Worm (Caenorhabditis elegans) whole organism, L4/young adult: ENCODE results near the gene F36H9.10.

Experiments
- W03F9.2 ChIP-seq: fragments of 150-350 bp; optimal IDR thresholded peaks from 2 replicates; lab custom pipeline; 2014; ENCODE audit warnings: missing biosample characterization, missing genetic modification characterization
- dao-5 ChIP-seq: sonication (generic microtip); optimal IDR thresholded peaks from 2 replicates; lab custom pipeline; 2016; ENCODE audit warnings: missing genotype, missing genetic modification characterization, moderate library complexity, missing compliant biosample characterization
- him-1 ChIP-seq: sonication (generic microtip); optimal IDR thresholded peaks from 2 replicates; lab custom pipeline; 2016; ENCODE audit warnings: missing genotype, missing genetic modification reagents, missing genetic modification characterization, missing compliant biosample characterization

ce11 chrV:1771727-1772126 lies 26.3 kb upstream of the F36H9.10 start, which contains the start of gene dhs-13:
- TF ChIP-seq W03F9.2 (tag; lab: Kevin White, UChicago) = no peak
- TF ChIP-seq dao-5 (tag; lab: Kevin White, UChicago) = no peak
- TF ChIP-seq him-1 = no peak
